Worm (Caenorhabditis elegans) whole organism, young adult: ENCODE measurements around the gene W08E12.8.

Experiments used
- B0261.1 ChIP-seq: sonication (generic microtip); optimal IDR thresholded peaks from 2 replicates; lab custom pipeline; 2016; ENCODE audit warnings: mild to moderate bottlenecking, missing genetic modification characterization, moderate library complexity, missing compliant biosample characterization
- D2030.7 ChIP-seq: fragments of 200-800 bp; sonication (Bioruptor generic); IDR thresholded peaks from 2 replicates; pipeline ENCODE4 v1.3.6; 2022; ENCODE audit warnings: missing genetic modification reagents, missing genetic modification characterization, missing compliant biosample characterization
- F10E7.11 ChIP-seq: sonication (generic microtip); optimal IDR thresholded peaks from 2 replicates; lab custom pipeline; 2017; ENCODE audit warnings: mild to moderate bottlenecking, missing genetic modification characterization, moderate library complexity, missing compliant biosample characterization
- F49E8.2 ChIP-seq: sonication (generic microtip); optimal IDR thresholded peaks from 3 replicates; lab custom pipeline; 2017; ENCODE audit warnings: missing genetic modification characterization, mild to moderate bottlenecking, missing compliant biosample characterization, antibody characterized with exemption, moderate library complexity; ENCODE audit not compliant: insufficient read depth
- F57A8.1 ChIP-seq: fragments of 200-800 bp; sonication (Bioruptor generic); optimal IDR thresholded peaks from 2 replicates; lab custom pipeline; 2018; ENCODE audit warnings: mild to moderate bottlenecking, missing genetic modification characterization, moderate library complexity, missing compliant biosample characterization
- F57C9.4 ChIP-seq: sonication (generic microtip); optimal IDR thresholded peaks from 2 replicates; lab custom pipeline; 2017; ENCODE audit warnings: mild to moderate bottlenecking, missing genetic modification characterization, missing compliant biosample characterization
- K11D2.4 ChIP-seq: fragments of 200-800 bp; sonication (Bioruptor generic); IDR thresholded peaks from 2 replicates; pipeline ENCODE4 v1.3.6; 2022; ENCODE audit warnings: missing genetic modification reagents, missing genetic modification characterization, missing compliant biosample characterization
- K12H6.12 ChIP-seq: fragments of 200-800 bp; sonication (Bioruptor generic); optimal IDR thresholded peaks from 2 replicates; lab custom pipeline; 2018; ENCODE audit warnings: mild to moderate bottlenecking, missing genetic modification characterization, missing compliant biosample characterization
- Y67H2A.10 ChIP-seq: fragments of 200-800 bp; sonication (Bioruptor generic); conservative IDR thresholded peaks from 2 replicates; pipeline ENCODE4 v1.3.6; 2022; ENCODE audit warnings: missing genetic modification reagents, missing genetic modification characterization, missing compliant biosample characterization
- Y95B8A.8 ChIP-seq: fragments of 200-800 bp; sonication (Bioruptor generic); IDR thresholded peaks from 2 replicates; pipeline ENCODE4 v1.3.6; 2022; ENCODE audit warnings: missing genetic modification reagents, missing genetic modification characterization, missing compliant biosample characterization
- ZK185.1 ChIP-seq: sonication (generic microtip); optimal IDR thresholded peaks from 2 replicates; lab custom pipeline; 2016; ENCODE audit warnings: mild to moderate bottlenecking, missing genetic modification characterization, missing compliant biosample characterization; ENCODE audit not compliant: poor library complexity, severe bottlenecking
- aptf-3 ChIP-seq: fragments of 200-800 bp; sonication (Bioruptor generic); IDR thresholded peaks from 2 replicates; pipeline ENCODE4 v1.3.6; 2022; ENCODE audit warnings: missing genetic modification characterization, missing compliant biosample characterization
- athp-1 ChIP-seq: sonication (generic microtip); optimal IDR thresholded peaks from 2 replicates; lab custom pipeline; 2017; ENCODE audit warnings: mild to moderate bottlenecking, missing genetic modification characterization, missing compliant biosample characterization
- bed-1 ChIP-seq: fragments of 200-800 bp; sonication (Bioruptor generic); IDR thresholded peaks from 2 replicates; pipeline ENCODE4 v1.3.6; 2022; ENCODE audit warnings: missing genetic modification reagents, missing genetic modification characterization, missing compliant biosample characterization
- bed-2 ChIP-seq: fragments of 200-800 bp; sonication (Bioruptor generic); IDR thresholded peaks from 2 replicates; pipeline ENCODE4 v1.3.6; 2022; ENCODE audit warnings: missing genetic modification reagents, missing genetic modification characterization, missing compliant biosample characterization
- ccch-3 ChIP-seq: fragments of 200-800 bp; sonication (Bioruptor generic); optimal IDR thresholded peaks from 2 replicates; lab custom pipeline; 2018; ENCODE audit warnings: mild to moderate bottlenecking, missing genetic modification characterization, missing compliant biosample characterization
- die-1 ChIP-seq: sonication (generic microtip); optimal IDR thresholded peaks from 2 replicates; lab custom pipeline; 2016; ENCODE audit warnings: missing genotype, mild to moderate bottlenecking, missing genetic modification characterization, missing compliant biosample characterization
- dox-1 ChIP-seq: fragments of 200-800 bp; sonication (Bioruptor generic); IDR thresholded peaks from 2 replicates; pipeline ENCODE4 v1.3.6; 2022; ENCODE audit warnings: missing genetic modification reagents, missing genetic modification characterization, missing compliant biosample characterization
- dpff-1 ChIP-seq: sonication (generic microtip); optimal IDR thresholded peaks from 2 replicates; lab custom pipeline; 2017; ENCODE audit warnings: mild to moderate bottlenecking, missing genetic modification characterization, missing compliant biosample characterization
- dpl-1 ChIP-seq: fragments of 150-350 bp; optimal IDR thresholded peaks from 2 replicates; lab custom pipeline; 2014; ENCODE audit warnings: missing biosample characterization, missing genetic modification reagents, missing genetic modification characterization
- ekl-4 ChIP-seq: fragments of 200-800 bp; sonication (Bioruptor generic); IDR thresholded peaks from 2 replicates; pipeline ENCODE4 v1.3.6; 2022; ENCODE audit warnings: missing genetic modification reagents, missing genetic modification characterization, missing compliant biosample characterization
- fkh-3 ChIP-seq: sonication (generic microtip); optimal IDR thresholded peaks from 2 replicates; lab custom pipeline; 2016; ENCODE audit warnings: mild to moderate bottlenecking, missing genetic modification characterization, missing compliant biosample characterization
- him-1 ChIP-seq: sonication (generic microtip); optimal IDR thresholded peaks from 2 replicates; lab custom pipeline; 2016; ENCODE audit warnings: missing genotype, missing genetic modification reagents, missing genetic modification characterization, missing compliant biosample characterization
- hlh-12 ChIP-seq: sonication (generic microtip); optimal IDR thresholded peaks from 2 replicates; lab custom pipeline; 2016; ENCODE audit warnings: missing genetic modification characterization, missing compliant biosample characterization
- hsf-1 ChIP-seq: fragments of 200-800 bp; sonication (Bioruptor generic); IDR thresholded peaks from 2 replicates; pipeline ENCODE4 v1.3.6; 2022; ENCODE audit warnings: missing genetic modification reagents, missing genetic modification characterization, missing compliant biosample characterization
- lag-1 ChIP-seq: fragments of 200-800 bp; sonication (Bioruptor generic); IDR thresholded peaks from 2 replicates; pipeline ENCODE4 v1.3.6; 2022; ENCODE audit warnings: missing genetic modification reagents, missing genetic modification characterization, missing compliant biosample characterization
- lin-26 ChIP-seq: fragments of 200-800 bp; sonication (Bioruptor generic); IDR thresholded peaks from 2 replicates; pipeline ENCODE4 v1.3.6; 2022; ENCODE audit warnings: missing genetic modification reagents, missing genetic modification characterization, missing compliant biosample characterization
- lsy-27 ChIP-seq: sonication (generic microtip); optimal IDR thresholded peaks from 2 replicates; lab custom pipeline; 2017; ENCODE audit warnings: missing genetic modification characterization, mild to moderate bottlenecking, missing compliant biosample characterization, antibody characterized with exemption, missing genotype, borderline replicate concordance; ENCODE audit not compliant: insufficient read depth
- mcd-1 ChIP-seq: fragments of 200-800 bp; sonication (Bioruptor generic); IDR thresholded peaks from 2 replicates; pipeline ENCODE4 v1.3.6; 2022; ENCODE audit warnings: missing genetic modification reagents, missing genetic modification characterization, missing compliant biosample characterization
- mel-28 ChIP-seq: sonication (generic microtip); optimal IDR thresholded peaks from 2 replicates; lab custom pipeline; 2016; ENCODE audit warnings: borderline replicate concordance, mild to moderate bottlenecking, missing genetic modification characterization, missing compliant biosample characterization
- mxl-1 ChIP-seq: sonication (generic microtip); optimal IDR thresholded peaks from 2 replicates; lab custom pipeline; 2016; ENCODE audit warnings: missing genetic modification characterization, missing compliant biosample characterization
- nfya-2 ChIP-seq: fragments of 200-800 bp; sonication (Bioruptor generic); IDR thresholded peaks from 2 replicates; pipeline ENCODE4 v1.3.6; 2022; ENCODE audit warnings: missing genetic modification reagents, missing genetic modification characterization, missing compliant biosample characterization
- nfyb-1 ChIP-seq: fragments of 200-800 bp; sonication (Bioruptor generic); IDR thresholded peaks from 2 replicates; pipeline ENCODE4 v1.3.6; 2022; ENCODE audit warnings: missing genetic modification reagents, missing genetic modification characterization, missing compliant biosample characterization
- pha-4 ChIP-seq: fragments of 150-350 bp; sonication (generic microtip); optimal IDR thresholded peaks from 2 replicates; lab custom pipeline; 2014; ENCODE audit warnings: missing biosample characterization, missing genetic modification reagents, missing genetic modification characterization
- snpc-1.3 ChIP-seq: sonication (generic microtip); optimal IDR thresholded peaks from 2 replicates; lab custom pipeline; 2017; ENCODE audit warnings: missing genetic modification characterization, mild to moderate bottlenecking, missing compliant biosample characterization, antibody characterized with exemption, moderate library complexity, missing genotype, missing genetic modification reagents; ENCODE audit not compliant: insufficient read depth
- snpc-3.4 ChIP-seq: sonication (generic microtip); optimal IDR thresholded peaks from 2 replicates; lab custom pipeline; 2017; ENCODE audit warnings: missing genetic modification characterization, mild to moderate bottlenecking, missing compliant biosample characterization, antibody characterized with exemption, moderate library complexity, missing genotype, missing genetic modification reagents
- snpc-4 ChIP-seq, 5 experiments: fragments of 150-350 bp in 1 of 5; sonication (generic microtip) in 4 of 5; optimal IDR thresholded peaks; 2 replicates each; lab custom pipeline; 2014 to 2018; ENCODE audit warnings: missing genetic modification characterization in 5 of 5, missing biosample characterization in 3 of 5, antibody characterized with exemption in 2 of 5, mild to moderate bottlenecking in 2 of 5, missing compliant biosample characterization in 2 of 5, missing genotype in 2 of 5, moderate library complexity in 2 of 5, missing genetic modification reagents in 1 of 5
- sptf-2 ChIP-seq: fragments of 200-800 bp; sonication (Bioruptor generic); optimal IDR thresholded peaks from 2 replicates; lab custom pipeline; 2018; ENCODE audit warnings: mild to moderate bottlenecking, missing genetic modification characterization, missing compliant biosample characterization
- tbp1 ChIP-seq: fragments of 200-800 bp; sonication (Bioruptor generic); optimal IDR thresholded peaks from 2 replicates; lab custom pipeline; 2018; ENCODE audit warnings: mild to moderate bottlenecking, missing genetic modification characterization, missing compliant biosample characterization
- tbx-9 ChIP-seq: sonication (generic microtip); optimal IDR thresholded peaks from 2 replicates; lab custom pipeline; 2016; ENCODE audit warnings: borderline replicate concordance, missing genetic modification characterization, inconsistent platforms, missing compliant biosample characterization
- tlf-1 ChIP-seq: fragments of 200-800 bp; sonication (Bioruptor generic); optimal IDR thresholded peaks from 2 replicates; lab custom pipeline; 2018; ENCODE audit warnings: mild to moderate bottlenecking, missing genetic modification characterization, missing compliant biosample characterization
- unc-130 ChIP-seq: sonication (generic microtip); optimal IDR thresholded peaks from 2 replicates; lab custom pipeline; 2016; ENCODE audit warnings: missing genetic modification reagents, missing genetic modification characterization, missing compliant biosample characterization
- unc-62 ChIP-seq: fragments of 150-350 bp; optimal IDR thresholded peaks from 2 replicates; lab custom pipeline; 2014; ENCODE audit warnings: missing biosample characterization, missing genetic modification reagents, missing genetic modification characterization
- xnd-1 ChIP-seq: sonication (generic microtip); optimal IDR thresholded peaks from 2 replicates; lab custom pipeline; 2016; ENCODE audit warnings: missing genotype, missing genetic modification reagents, missing genetic modification characterization, missing compliant biosample characterization
- ztf-28 ChIP-seq: fragments of 200-800 bp; sonication (Bioruptor generic); IDR thresholded peaks from 2 replicates; pipeline ENCODE4 v1.3.6; 2022; ENCODE audit warnings: missing genetic modification reagents, missing genetic modification characterization, missing compliant biosample characterization
- ztf-3 ChIP-seq: fragments of 200-800 bp; sonication (Bioruptor generic); optimal IDR thresholded peaks from 2 replicates; lab custom pipeline; 2018; ENCODE audit warnings: mild to moderate bottlenecking, missing genetic modification characterization, missing compliant biosample characterization
- ztf-6 ChIP-seq: fragments of 200-800 bp; sonication (Bioruptor generic); IDR thresholded peaks from 2 replicates; pipeline ENCODE4 v1.3.6; 2022; ENCODE audit warnings: missing genetic modification reagents, missing genetic modification characterization, missing compliant biosample characterization

W08E12.8 gene

ce11 chrIV:3336585-3336984, 44.4 kb downstream of the W08E12.8 start, which contains the start of gene F42A6.6 (continued):
- TF ChIP-seq F57C9.4 = peak; percentile 66
- no peak for TF ChIP-seq pha-4 (tag; lab: Kevin White, UChicago)
- no peak for TF ChIP-seq sptf-2
- TF ChIP-seq fkh-3 (tag; lab: Kevin White, UChicago) = peak; percentile 87
- TF ChIP-seq ztf-6 (GFP tag; lab: Robert Waterston, UW) = peak; percentile 52; the same call in 1 of the 2 replicates
- TF ChIP-seq snpc-1.3 = peak; percentile 46
- TF ChIP-seq Y95B8A.8 (GFP tag; lab: Robert Waterston, UW) = no peak; the same call in 1 of the 2 replicates
- no peak for TF ChIP-seq lag-1 (GFP tag; lab: Robert Waterston, UW)
- peak; percentile 78 for TF ChIP-seq unc-130 (GFP tag; lab: Kevin White, UChicago)
- no peak for TF ChIP-seq ccch-3 (GFP tag; lab: Kevin White, UChicago)
- TF ChIP-seq aptf-3 (GFP tag; lab: Robert Waterston, UW) = peak; percentile 92
- no peak; the same call in 1 of the 2 replicates for TF ChIP-seq hsf-1 (GFP tag; lab: Robert Waterston, UW)
- TF ChIP-seq ztf-28 (GFP tag; lab: Robert Waterston, UW) = 0 out of 2 replicates have a peak, but pooled peaks have one; percentile 42
- no peak for TF ChIP-seq lsy-27 (tag; lab: Kevin White, UChicago)
- peak; percentile 64 for TF ChIP-seq lin-26 (GFP tag; lab: Robert Waterston, UW)
- peak; percentile 82 for TF ChIP-seq nfyb-1 (GFP tag; lab: Robert Waterston, UW)
- TF ChIP-seq mel-28 = peak; percentile 41
- no peak for TF ChIP-seq unc-62 (GFP tag; lab: Kevin White, UChicago)
- TF ChIP-seq dox-1 = no peak
- TF ChIP-seq K12H6.12 (tag; lab: Kevin White, UChicago) = peak; percentile 51
- TF ChIP-seq snpc-3.4 = peak; percentile 78
- no peak for TF ChIP-seq ZK185.1 (tag; lab: Kevin White, UChicago)
- no peak for TF ChIP-seq dpl-1 (GFP tag; lab: Kevin White, UChicago)
- no peak; the same call in 1 of the 2 replicates for TF ChIP-seq K11D2.4 (GFP tag; lab: Robert Waterston, UW)
- peak; percentile 96 for TF ChIP-seq F49E8.2 (tag; lab: Kevin White, UChicago)
- TF ChIP-seq F10E7.11 (tag; lab: Kevin White, UChicago) = peak; percentile 66
- TF ChIP-seq him-1 (tag; lab: Kevin White, UChicago) = peak; percentile 15
- no peak for TF ChIP-seq bed-1 (GFP tag; lab: Robert Waterston, UW)
- TF ChIP-seq die-1 = peak; percentile 77
- TF ChIP-seq dpff-1 = peak; percentile 61
- peak; percentile 32 for TF ChIP-seq xnd-1
- no peak; the same call in 1 of the 2 replicates for TF ChIP-seq nfya-2 (GFP tag; lab: Robert Waterston, UW)
- TF ChIP-seq F57A8.1 (GFP tag; lab: Kevin White, UChicago) = no peak
- peak; percentile 67 for TF ChIP-seq mcd-1 (GFP tag; lab: Robert Waterston, UW)
- TF ChIP-seq tbp1 (GFP tag; lab: Kevin White, UChicago) = peak; percentile 58
- peak; percentile 85 for TF ChIP-seq athp-1
- peak; percentile 15 for TF ChIP-seq tbx-9 (tag; lab: Kevin White, UChicago)
- TF ChIP-seq bed-2 (GFP tag; lab: Robert Waterston, UW) = no peak
- peak; percentile 86 for TF ChIP-seq ekl-4 (GFP tag; lab: Robert Waterston, UW)
- no peak for TF ChIP-seq hlh-12
- TF ChIP-seq ztf-3 = no peak
- TF ChIP-seq snpc-4 (GFP tag; optimal IDR thresholded peaks at IDR 0.05; lab: Kevin White, UChicago) = peak; percentile 29
- TF ChIP-seq snpc-4 (tag; optimal IDR thresholded peaks at IDR 0.05; lab: Kevin White, UChicago) = peak in 2 of 4 experiments; percentile 55 to 68
- peak; percentile 20; the same call in 1 of the 2 replicates for TF ChIP-seq D2030.7 (GFP tag; lab: Robert Waterston, UW)
- TF ChIP-seq Y67H2A.10 = no peak
- TF ChIP-seq tlf-1 (GFP tag; lab: Kevin White, UChicago) = peak; percentile 86
- peak; percentile 31 for TF ChIP-seq B0261.1 (tag; lab: Kevin White, UChicago)
- no peak for TF ChIP-seq mxl-1
- TF ChIP-seq, all 124 proteins: peak for 84
